Worm (Caenorhabditis elegans) whole organism, dauer: ENCODE measurements around the gene ndub-2.

ENCODE experiments used
- unc-62 ChIP-seq: sonication (generic microtip); optimal IDR thresholded peaks from 2 replicates; lab custom pipeline; 2017; ENCODE audit warnings: missing biosample characterization, missing genetic modification reagents, missing genetic modification characterization

ndub-2 gene

ce11 chrII:8996064-8996463 is at the start of gene ndub-2:
Gene ndub-2 (plus strand): TSS chrII:8996364.
- no peak for TF ChIP-seq unc-62 (GFP tag; lab: Kevin White, UChicago)

ce11 chrII:8947391-8947790 is 48.8 kb upstream of the ndub-2 start, which contains the start of gene cutl-15:
Gene cutl-15 (minus strand): TSS chrII:8947688.
- no peak for TF ChIP-seq unc-62 (GFP tag; lab: Kevin White, UChicago)

ce11 chrII:8948640-8949039 is 47.5 kb upstream of the ndub-2 start:
- no peak for TF ChIP-seq unc-62 (GFP tag; lab: Kevin White, UChicago)

- TF ChIP-seq unc-62 (GFP tag; lab: Kevin White, UChicago) = no peak
These were observed 44.9 kb upstream of the ndub-2 start for ce11 chrII:8951270-8951669.

ce11 chrII:8953703-8954102 is 42.5 kb upstream of the ndub-2 start:
- TF ChIP-seq unc-62 (GFP tag; lab: Kevin White, UChicago) = no peak

ce11 chrII:8956896-8957295 is 39.3 kb upstream of the ndub-2 start:
- TF ChIP-seq unc-62 (GFP tag; lab: Kevin White, UChicago) = no peak

ce11 chrII:8959081-8959480 is 37.1 kb upstream of the ndub-2 start:
- no peak for TF ChIP-seq unc-62 (GFP tag; lab: Kevin White, UChicago)

ce11 chrII:8960414-8960813 is 35.8 kb upstream of the ndub-2 start, which contains the start of gene cal-2:
Gene cal-2 (plus strand): TSS chrII:8960714.
- no peak for TF ChIP-seq unc-62 (GFP tag; lab: Kevin White, UChicago)

- no peak for TF ChIP-seq unc-62 (GFP tag; lab: Kevin White, UChicago)
These were observed 34.7 kb upstream of the ndub-2 start for ce11 chrII:8961450-8961849.

- TF ChIP-seq unc-62 (GFP tag; lab: Kevin White, UChicago) = no peak
These were observed 34.0 kb upstream of the ndub-2 start for ce11 chrII:8962206-8962605.

ce11 chrII:8964049-8964448 is 32.1 kb upstream of the ndub-2 start, which contains the start of gene sftd-3:
Gene sftd-3 (minus strand): TSS chrII:8964149.
- TF ChIP-seq unc-62 (GFP tag; lab: Kevin White, UChicago) = no peak

ce11 chrII:8964835-8965234 is 31.3 kb upstream of the ndub-2 start, which contains the start of the genes ndub-3 and C18E9.2:
Gene ndub-3 (minus strand): TSS chrII:8964890.
Gene C18E9.2 (plus strand): TSS chrII:8965006.
- no peak for TF ChIP-seq unc-62 (GFP tag; lab: Kevin White, UChicago)

ce11 chrII:8969251-8970183 is 26.6 kb upstream of the ndub-2 start, which contains the start of the genes szy-20 and C18E9.5:
Gene szy-20 (minus strand): TSS chrII:8969333.
Gene C18E9.5 (plus strand): TSS chrII:8969980.
- TF ChIP-seq unc-62 (GFP tag; lab: Kevin White, UChicago) = no peak

- TF ChIP-seq unc-62 (GFP tag; lab: Kevin White, UChicago) = no peak
These were observed 22.6 kb upstream of the ndub-2 start, which contains the start of gene tomm-40 for ce11 chrII:8973516-8974043. Gene tomm-40 (minus strand): TSS chrII:8973566.

- TF ChIP-seq unc-62 (GFP tag; lab: Kevin White, UChicago) = no peak
These were observed 13.5 kb upstream of the ndub-2 start, which contains the start of gene C18E9.7 for ce11 chrII:8982683-8983082. Gene C18E9.7 (minus strand): TSS chrII:8982783.

ce11 chrII:8987962-8988361 is 8.2 kb upstream of the ndub-2 start, which contains the start of gene C18E9.8:
Gene C18E9.8 (minus strand): TSS chrII:8988062.
- TF ChIP-seq unc-62 (GFP tag; lab: Kevin White, UChicago) = no peak
